Fruit fly (Drosophila melanogaster) whole organism, prepupa: ENCODE measurements around the gene CG3704.

Experiments used
- Blimp-1 ChIP-seq: fragments of 200-800 bp; sonication (Bioruptor generic); optimal IDR thresholded peaks from 3 replicates; lab custom pipeline; 2017; ENCODE audit warnings: missing biosample characterization, missing genetic modification characterization, mild to moderate bottlenecking, moderate library complexity, missing genetic modification reagents
- CG10631 ChIP-seq: fragments of 200-800 bp; sonication (Bioruptor generic); optimal IDR thresholded peaks from 2 replicates; lab custom pipeline; 2016; ENCODE audit warnings: missing biosample characterization, missing genetic modification characterization
- CG10669 ChIP-seq: fragments of 200-800 bp; sonication (Bioruptor generic); optimal IDR thresholded peaks from 3 replicates; lab custom pipeline; 2018; ENCODE audit warnings: missing biosample characterization, mild to moderate bottlenecking, missing genetic modification characterization, moderate library complexity
- CG11294 ChIP-seq: fragments of 200-800 bp; sonication (Bioruptor generic); IDR thresholded peaks from 2 replicates; pipeline ENCODE4 v1.3.6; 2022; ENCODE audit warnings: missing biosample characterization, missing genetic modification characterization
- CG11902 ChIP-seq: fragments of 200-800 bp; sonication (Bioruptor generic); optimal IDR thresholded peaks from 3 replicates; lab custom pipeline; 2016; ENCODE audit warnings: missing biosample characterization, missing genetic modification characterization
- CG15336 ChIP-seq: fragments of 200-800 bp; sonication (Bioruptor generic); IDR thresholded peaks from 2 replicates; pipeline ENCODE4 v1.3.6; 2022; ENCODE audit warnings: missing biosample characterization, missing genetic modification characterization
- CG3032 ChIP-seq: fragments of 200-800 bp; optimal IDR thresholded peaks from 2 replicates; lab custom pipeline; 2019; ENCODE audit warnings: missing biosample characterization, mild to moderate bottlenecking, missing genetic modification characterization, moderate library complexity
- CG31627 ChIP-seq: fragments of 200-800 bp; sonication (Bioruptor generic); optimal IDR thresholded peaks from 3 replicates; lab custom pipeline; 2016; ENCODE audit warnings: missing biosample characterization, missing genetic modification characterization
- CG32006 ChIP-seq: fragments of 200-800 bp; sonication (Bioruptor generic); optimal IDR thresholded peaks from 3 replicates; lab custom pipeline; 2017; ENCODE audit warnings: missing biosample characterization, mild to moderate bottlenecking, missing genetic modification characterization
- CG34406 ChIP-seq: fragments of 200-800 bp; sonication (Bioruptor generic); optimal IDR thresholded peaks from 3 replicates; lab custom pipeline; 2016; ENCODE audit warnings: missing biosample characterization, missing genetic modification characterization
- CG3919 ChIP-seq: fragments of 200-800 bp; sonication (Bioruptor generic); optimal IDR thresholded peaks from 3 replicates; lab custom pipeline; 2016; ENCODE audit warnings: missing biosample characterization, missing genetic modification characterization
- CG4318 ChIP-seq: fragments of 200-800 bp; sonication (Bioruptor generic); optimal IDR thresholded peaks from 3 replicates; lab custom pipeline; 2017; ENCODE audit warnings: missing biosample characterization, mild to moderate bottlenecking, missing genetic modification characterization
- CG6163 ChIP-seq: fragments of 200-800 bp; sonication (Bioruptor generic); IDR thresholded peaks from 3 replicates; pipeline ENCODE4 v1.3.6; 2022; ENCODE audit warnings: missing biosample characterization, missing genetic modification characterization
- CG6276 ChIP-seq: fragments of 200-800 bp; sonication (Bioruptor generic); optimal IDR thresholded peaks from 2 replicates; lab custom pipeline; 2017; ENCODE audit warnings: missing biosample characterization, mild to moderate bottlenecking, missing genetic modification characterization
- CG6808 ChIP-seq: fragments of 200-800 bp; sonication (Bioruptor generic); optimal IDR thresholded peaks from 3 replicates; lab custom pipeline; 2017; ENCODE audit warnings: missing biosample characterization, missing genetic modification characterization, mild to moderate bottlenecking, moderate library complexity, missing genetic modification reagents
- CG7368 ChIP-seq: fragments of 200-800 bp; sonication (Bioruptor generic); optimal IDR thresholded peaks from 3 replicates; lab custom pipeline; 2016; ENCODE audit warnings: missing biosample characterization, missing genetic modification characterization
- CG8319 ChIP-seq: fragments of 200-800 bp; sonication (Bioruptor generic); optimal IDR thresholded peaks from 3 replicates; lab custom pipeline; 2016; ENCODE audit warnings: missing biosample characterization, missing genetic modification characterization
- CG9139 ChIP-seq: fragments of 200-800 bp; sonication (Bioruptor generic); optimal IDR thresholded peaks from 3 replicates; lab custom pipeline; 2017; ENCODE audit warnings: missing biosample characterization, mild to moderate bottlenecking, missing genetic modification characterization
- Eip93F ChIP-seq: fragments of 200-800 bp; sonication (Bioruptor generic); optimal IDR thresholded peaks from 2 replicates; lab custom pipeline; 2016; ENCODE audit warnings: missing biosample characterization, mild to moderate bottlenecking, missing genetic modification characterization
- Ets21C ChIP-seq: fragments of 200-800 bp; sonication (Bioruptor generic); optimal IDR thresholded peaks from 3 replicates; lab custom pipeline; 2016; ENCODE audit warnings: missing biosample characterization, missing genetic modification characterization
- Ets96B ChIP-seq: fragments of 200-800 bp; optimal IDR thresholded peaks from 2 replicates; lab custom pipeline; 2019; ENCODE audit warnings: missing biosample characterization, mild to moderate bottlenecking, missing genetic modification characterization, moderate library complexity
- Gug ChIP-seq: fragments of 200-800 bp; sonication (Bioruptor generic); IDR thresholded peaks from 2 replicates; pipeline ENCODE4 v1.3.6; 2022; ENCODE audit warnings: missing biosample characterization, missing genetic modification characterization
- Lpt ChIP-seq: fragments of 200-800 bp; sonication (Bioruptor generic); optimal IDR thresholded peaks from 3 replicates; lab custom pipeline; 2016; ENCODE audit warnings: missing biosample characterization, missing genetic modification characterization
- Sox15 ChIP-seq: fragments of 200-800 bp; sonication (Bioruptor generic); optimal IDR thresholded peaks from 3 replicates; lab custom pipeline; 2016; ENCODE audit warnings: missing biosample characterization, missing genetic modification characterization
- achi ChIP-seq: fragments of 200-800 bp; sonication (Bioruptor generic); optimal IDR thresholded peaks from 3 replicates; lab custom pipeline; 2016; ENCODE audit warnings: missing biosample characterization, missing genetic modification characterization
- acj6 ChIP-seq: fragments of 200-800 bp; sonication (Bioruptor generic); optimal IDR thresholded peaks from 3 replicates; lab custom pipeline; 2016; ENCODE audit warnings: missing biosample characterization, missing genetic modification characterization
- cyc ChIP-seq: fragments of 200-800 bp; sonication (Bioruptor generic); optimal IDR thresholded peaks from 3 replicates; lab custom pipeline; 2016; ENCODE audit warnings: missing biosample characterization, missing genetic modification characterization
- dsx ChIP-seq: fragments of 200-800 bp; optimal IDR thresholded peaks from 3 replicates; lab custom pipeline; 2019; ENCODE audit warnings: missing biosample characterization, mild to moderate bottlenecking, missing genetic modification characterization, moderate library complexity; ENCODE audit not compliant: poor library complexity, severe bottlenecking
- fd59A ChIP-seq: fragments of 200-800 bp; sonication (Bioruptor generic); optimal IDR thresholded peaks from 2 replicates; lab custom pipeline; 2017; ENCODE audit warnings: missing biosample characterization, mild to moderate bottlenecking, missing genetic modification characterization, missing genetic modification reagents
- fd85E ChIP-seq: fragments of 200-800 bp; sonication (Bioruptor generic); optimal IDR thresholded peaks from 3 replicates; lab custom pipeline; 2016; ENCODE audit warnings: missing biosample characterization, missing genetic modification characterization
- lz ChIP-seq: fragments of 200-800 bp; sonication (Bioruptor generic); optimal IDR thresholded peaks from 3 replicates; lab custom pipeline; 2016; ENCODE audit warnings: missing biosample characterization, missing genetic modification characterization
- ss ChIP-seq, 2 experiments: fragments of 200-800 bp; sonication (Bioruptor generic); optimal IDR thresholded peaks; 2 replicates in 1 of 2; 3 replicates in 1 of 2; lab custom pipeline; 2017 to 2018; ENCODE audit warnings: mild to moderate bottlenecking in 2 of 2, missing biosample characterization in 2 of 2, missing genetic modification characterization in 2 of 2, moderate library complexity in 1 of 2
- svp ChIP-seq: fragments of 200-800 bp; sonication (Bioruptor generic); peaks from one replicate; lab custom pipeline; 2016; ENCODE audit warnings: missing biosample characterization, missing genetic modification characterization
- vri ChIP-seq: fragments of 200-800 bp; sonication (Bioruptor generic); optimal IDR thresholded peaks from 3 replicates; lab custom pipeline; 2016; ENCODE audit warnings: missing biosample characterization, mild to moderate bottlenecking, missing genetic modification characterization

CG3704 gene

dm6 chrX:935049-935900 is 5.3 kb downstream of the CG3704 start, which contains the start of gene TRAM (continued):
- TF ChIP-seq lz (GFP tag; lab: Kevin White, UChicago) (peak; percentile 98), acj6 (peak; percentile 96), CG11902 (GFP tag; lab: Kevin White, UChicago) (peak; percentile 96), CG6808 (GFP tag; lab: Kevin White, UChicago) (peak; percentile 97), CG31627 (GFP tag; lab: Kevin White, UChicago) (peak; percentile 97), fd85E (GFP tag; lab: Kevin White, UChicago) (peak; percentile 95), Ets21C (GFP tag; lab: Kevin White, UChicago) (peak; percentile 95), CG9139 (GFP tag; lab: Kevin White, UChicago) (peak; percentile 96), CG10669 (GFP tag; lab: Kevin White, UChicago) (peak; percentile 98), Blimp-1 (GFP tag; lab: Kevin White, UChicago) (peak; percentile 92)

dm6 chrX:933997-934396 is 6.6 kb downstream of the CG3704 start:
- TF ChIP-seq Sox15 = no peak
- no peak for TF ChIP-seq achi (GFP tag; lab: Kevin White, UChicago)
- no peak for TF ChIP-seq ss (GFP tag; optimal IDR thresholded peaks at IDR 0.05; lab: Kevin White, UChicago)
- no peak for TF ChIP-seq fd59A (GFP tag; lab: Kevin White, UChicago)
- TF ChIP-seq CG6276 (GFP tag; lab: Kevin White, UChicago) = no peak
- no peak for TF ChIP-seq CG4318 (GFP tag; lab: Kevin White, UChicago)
- no peak for TF ChIP-seq Lpt
- TF ChIP-seq vri = no peak
- TF ChIP-seq CG6808 (GFP tag; lab: Kevin White, UChicago) = no peak
- no peak for TF ChIP-seq CG6163 (GFP tag; lab: Robert Waterston, UW)
- no peak for TF ChIP-seq CG15336 (GFP tag; lab: Robert Waterston, UW)
- no peak for TF ChIP-seq fd85E (GFP tag; lab: Kevin White, UChicago)
- TF ChIP-seq cyc (GFP tag; lab: Kevin White, UChicago) = no peak
- no peak for TF ChIP-seq dsx (GFP tag; lab: Kevin White, UChicago)
- TF ChIP-seq svp (GFP tag; lab: Kevin White, UChicago) = no peak
- no peak for TF ChIP-seq CG8319 (GFP tag; lab: Kevin White, UChicago)
- TF ChIP-seq CG32006 (GFP tag; lab: Kevin White, UChicago) = no peak
- TF ChIP-seq CG7368 (GFP tag; lab: Kevin White, UChicago) = no peak
- TF ChIP-seq Eip93F (GFP tag; lab: Kevin White, UChicago) = no peak
- no peak for TF ChIP-seq CG10669 (GFP tag; lab: Kevin White, UChicago)
- TF ChIP-seq, all 60 proteins: peak for 0

dm6 chrX:932859-933258 is 7.7 kb downstream of the CG3704 start:
- TF ChIP-seq CG6276 (GFP tag; lab: Kevin White, UChicago) = no peak
- TF ChIP-seq CG3032 = no peak
- TF ChIP-seq CG6163 (GFP tag; lab: Robert Waterston, UW) = no peak
- no peak for TF ChIP-seq CG34406
- TF ChIP-seq Ets96B (tag; lab: Kevin White, UChicago) = no peak
- no peak for TF ChIP-seq CG10631 (GFP tag; lab: Kevin White, UChicago)
- no peak for TF ChIP-seq CG3919 (GFP tag; lab: Kevin White, UChicago)
- no peak for TF ChIP-seq fd59A (GFP tag; lab: Kevin White, UChicago)
- no peak for TF ChIP-seq acj6
- TF ChIP-seq achi (GFP tag; lab: Kevin White, UChicago) = no peak
- no peak for TF ChIP-seq CG7368 (GFP tag; lab: Kevin White, UChicago)
- no peak for TF ChIP-seq Lpt
- no peak for TF ChIP-seq CG11902 (GFP tag; lab: Kevin White, UChicago)
- no peak for TF ChIP-seq Eip93F (GFP tag; lab: Kevin White, UChicago)
- TF ChIP-seq Gug (GFP tag; lab: Robert Waterston, UW) = no peak
- TF ChIP-seq Sox15 = no peak
- no peak for TF ChIP-seq CG11294 (GFP tag; lab: Robert Waterston, UW)
- no peak for TF ChIP-seq fd85E (GFP tag; lab: Kevin White, UChicago)
